Fruit fly (Drosophila melanogaster): ENCODE results near the gene KLHL18.

DNA sequence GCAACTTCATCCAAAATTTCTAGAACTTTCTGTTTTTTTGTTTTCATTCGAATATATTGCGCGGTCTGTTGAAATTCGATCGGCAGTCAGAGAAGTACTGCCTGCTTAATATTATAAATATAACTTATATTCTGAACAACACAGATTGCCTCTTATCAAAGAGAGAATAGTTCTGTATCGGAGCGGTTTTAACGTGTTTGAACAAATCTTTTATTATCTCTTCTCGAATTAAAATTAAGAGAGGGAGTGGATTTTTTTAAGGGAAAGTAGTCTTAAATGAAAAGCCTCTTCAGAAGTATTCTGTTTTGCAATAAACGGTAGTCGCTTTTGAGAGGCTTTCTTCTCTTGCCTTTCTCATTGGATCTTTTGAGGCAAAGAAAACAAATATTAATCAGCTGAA lies 27.7 kb downstream of the KLHL18 start:
- no peak for TF ChIP-seq dmrt11E (tag; optimal IDR thresholded peaks at IDR 0.05)
- no peak for TF ChIP-seq knrl (GFP tag; IDR thresholded peaks at IDR 0.05; ENCODE audit: partially characterized antibody)
- no peak for TF ChIP-seq Sry-β (GFP tag; optimal IDR thresholded peaks at IDR 0.05)
- TF ChIP-seq GATAe (GFP tag; conservative IDR thresholded peaks at IDR 0.05), result no peak
- TF ChIP-seq CG33213 (GFP tag; optimal IDR thresholded peaks at IDR 0.05), result no peak
- TF ChIP-seq Blimp-1 (GFP tag; optimal IDR thresholded peaks at IDR 0.05), result no peak
- no peak for TF ChIP-seq gcm2 (GFP tag; optimal IDR thresholded peaks at IDR 0.05)
- no peak for TF ChIP-seq Bgb (GFP tag; IDR thresholded peaks at IDR 0.05; ENCODE audit: partially characterized antibody)
- no peak for TF ChIP-seq fru (optimal IDR thresholded peaks at IDR 0.05)
- no peak for TF ChIP-seq row (GFP tag; IDR thresholded peaks at IDR 0.05)
- no peak for TF ChIP-seq p53 (GFP tag; optimal IDR thresholded peaks at IDR 0.05)
- TF ChIP-seq CG11504 (tag; optimal IDR thresholded peaks at IDR 0.05), result no peak
- TF ChIP-seq ro (GFP tag; IDR thresholded peaks at IDR 0.05), result no peak
